Fruit fly (Drosophila melanogaster) whole organism, wandering third instar larva: ENCODE results near the gene CG6294.

ENCODE experiments used
- Abd-B ChIP-seq: fragments of >200 bp; optimal IDR thresholded peaks from 2 replicates; lab custom pipeline; 2017; ENCODE audit warnings: missing biosample characterization, missing genetic modification characterization
- CG32264 ChIP-seq: fragments of 200-800 bp; sonication (Bioruptor generic); optimal IDR thresholded peaks from 2 replicates; lab custom pipeline; 2016; ENCODE audit warnings: missing biosample characterization, missing genetic modification characterization
- CG9705 ChIP-seq: fragments of 200-800 bp; sonication (Bioruptor generic); optimal IDR thresholded peaks from 2 replicates; lab custom pipeline; 2018; ENCODE audit warnings: missing biosample characterization, mild to moderate bottlenecking, missing genetic modification characterization
- CrebA ChIP-seq: fragments of 200-800 bp; sonication (Bioruptor generic); optimal IDR thresholded peaks from 2 replicates; lab custom pipeline; 2016; ENCODE audit warnings: missing biosample characterization, mild to moderate bottlenecking, missing genetic modification characterization, borderline replicate concordance
- Dfd ChIP-seq: fragments of >200 bp; optimal IDR thresholded peaks from 2 replicates; lab custom pipeline; 2017; ENCODE audit warnings: missing biosample characterization, missing genetic modification characterization
- Dif ChIP-seq: fragments of 200-275, 200-300 bp; sonication (Bioruptor generic); optimal IDR thresholded peaks from 2 replicates; lab custom pipeline; 2018; ENCODE audit warnings: missing biosample characterization, missing genetic modification characterization; ENCODE audit not compliant: partially characterized antibody
- GATAd ChIP-seq: sonication (Bioruptor generic); optimal IDR thresholded peaks from 2 replicates; lab custom pipeline; 2016; ENCODE audit warnings: missing biosample characterization, missing genetic modification characterization
- Hnf4 ChIP-seq: fragments of 200-800 bp; sonication (Bioruptor generic); optimal IDR thresholded peaks from 2 replicates; lab custom pipeline; 2016; ENCODE audit warnings: missing biosample characterization, mild to moderate bottlenecking, missing genetic modification characterization
- Hr78 ChIP-seq: fragments of >200 bp; optimal IDR thresholded peaks from 2 replicates; lab custom pipeline; 2017; ENCODE audit warnings: missing biosample characterization, missing genetic modification characterization
- Hr83 ChIP-seq: fragments of 200-300 bp; sonication (Bioruptor generic); optimal IDR thresholded peaks from 2 replicates; lab custom pipeline; 2016; ENCODE audit warnings: missing biosample characterization, mild to moderate bottlenecking, missing genetic modification characterization, moderate library complexity; ENCODE audit not compliant: poor library complexity, severe bottlenecking
- Mio ChIP-seq: sonication (Bioruptor generic); optimal IDR thresholded peaks from 2 replicates; lab custom pipeline; 2016; ENCODE audit warnings: missing biosample characterization, missing genetic modification characterization
- Myc ChIP-seq: fragments of >200 bp; optimal IDR thresholded peaks from 2 replicates; lab custom pipeline; 2017
- N ChIP-seq: fragments of >200 bp; optimal IDR thresholded peaks from 2 replicates; lab custom pipeline; 2018; ENCODE audit warnings: missing biosample characterization, missing external identifiers, missing genetic modification characterization
- OdsH ChIP-seq: fragments of 200-800 bp; sonication (Bioruptor generic); optimal IDR thresholded peaks from 2 replicates; lab custom pipeline; 2016; ENCODE audit warnings: missing biosample characterization, mild to moderate bottlenecking, missing genetic modification characterization
- Sp1 ChIP-seq: fragments of 200-800 bp; sonication (Bioruptor generic); optimal IDR thresholded peaks from 3 replicates; lab custom pipeline; 2019; ENCODE audit warnings: missing biosample characterization, mild to moderate bottlenecking, missing genetic modification characterization, moderate library complexity
- Vsx2 ChIP-seq: fragments of 200-300, 225-300 bp; sonication (Bioruptor generic); optimal IDR thresholded peaks from 2 replicates; lab custom pipeline; 2018; ENCODE audit warnings: missing biosample characterization, missing genetic modification characterization; ENCODE audit not compliant: partially characterized antibody
- br ChIP-seq: fragments of 200-800 bp; sonication (Bioruptor generic); optimal IDR thresholded peaks from 2 replicates; lab custom pipeline; 2016; ENCODE audit warnings: missing biosample characterization, missing genetic modification characterization
- brk ChIP-seq: fragments of 200-800 bp; sonication (Bioruptor generic); optimal IDR thresholded peaks from 2 replicates; lab custom pipeline; 2016; ENCODE audit warnings: missing biosample characterization, mild to moderate bottlenecking, missing genetic modification characterization
- dl ChIP-seq, 2 experiments: fragments of 175-275, 200-275 bp in 1 of 2; fragments of 200-275 bp in 1 of 2; sonication (Bioruptor generic); optimal IDR thresholded peaks; lab custom pipeline; 2018; ENCODE audit warnings: mild to moderate bottlenecking in 2 of 2, missing biosample characterization in 2 of 2, missing genetic modification characterization in 2 of 2, moderate library complexity in 2 of 2; ENCODE audit not compliant: partially characterized antibody in 2 of 2, insufficient read depth in 1 of 2
- dmrt93B ChIP-seq: fragments of 200-800 bp; sonication (Bioruptor generic); optimal IDR thresholded peaks from 2 replicates; lab custom pipeline; 2018; ENCODE audit warnings: missing biosample characterization, mild to moderate bottlenecking, missing genetic modification characterization
- dsf ChIP-seq: sonication (Bioruptor generic); optimal IDR thresholded peaks from 2 replicates; lab custom pipeline; 2016; ENCODE audit warnings: missing biosample characterization, missing genetic modification characterization, borderline replicate concordance
- ey ChIP-seq: fragments of 200-800 bp; sonication (Bioruptor generic); optimal IDR thresholded peaks from 2 replicates; lab custom pipeline; 2016; ENCODE audit warnings: missing biosample characterization, missing genetic modification characterization
- foxo ChIP-seq, 2 experiments: fragments of 200-800 bp; sonication (Bioruptor generic); optimal IDR thresholded peaks; 2 replicates in 1 of 2; 3 replicates in 1 of 2; lab custom pipeline; 2016 to 2017; ENCODE audit warnings: missing biosample characterization in 2 of 2, missing genetic modification characterization in 2 of 2
- fru ChIP-seq: fragments of 200-800 bp; sonication (Bioruptor generic); optimal IDR thresholded peaks from 3 replicates; lab custom pipeline; 2016; ENCODE audit warnings: missing biosample characterization, mild to moderate bottlenecking, missing genetic modification characterization
- jim ChIP-seq: fragments of 175-275, 200-325 bp; sonication (Bioruptor generic); optimal IDR thresholded peaks from 2 replicates; lab custom pipeline; 2016; ENCODE audit warnings: missing biosample characterization, mild to moderate bottlenecking, missing genetic modification characterization
- lola ChIP-seq: fragments of >200 bp; optimal IDR thresholded peaks from 2 replicates; lab custom pipeline; 2017; ENCODE audit warnings: missing biosample characterization, missing genetic modification characterization
- pan ChIP-seq: fragments of >200 bp; optimal IDR thresholded peaks from 2 replicates; lab custom pipeline; 2017
- psq ChIP-seq: fragments of 200-800 bp; sonication (Bioruptor generic); optimal IDR thresholded peaks from 3 replicates; lab custom pipeline; 2017; ENCODE audit warnings: missing biosample characterization, mild to moderate bottlenecking, missing genetic modification characterization, moderate library complexity
- rgr ChIP-seq: fragments of 200-800 bp; sonication (Bioruptor generic); optimal IDR thresholded peaks from 3 replicates; lab custom pipeline; 2016; ENCODE audit warnings: missing biosample characterization, mild to moderate bottlenecking, missing genetic modification characterization
- sage ChIP-seq: fragments of 200-800 bp; sonication (Bioruptor generic); optimal IDR thresholded peaks from 2 replicates; lab custom pipeline; 2016; ENCODE audit warnings: missing biosample characterization, mild to moderate bottlenecking, missing genetic modification characterization
- sv ChIP-seq: fragments of 200-800 bp; sonication (Bioruptor generic); optimal IDR thresholded peaks from 3 replicates; lab custom pipeline; 2016; ENCODE audit warnings: missing biosample characterization, missing genetic modification characterization
- tai ChIP-seq: sonication (Bioruptor generic); optimal IDR thresholded peaks from 2 replicates; lab custom pipeline; 2016; ENCODE audit warnings: missing biosample characterization, missing genetic modification characterization
- woc ChIP-seq: sonication (Bioruptor generic); optimal IDR thresholded peaks from 2 replicates; lab custom pipeline; 2016; ENCODE audit warnings: missing biosample characterization, mild to moderate bottlenecking, missing genetic modification characterization

CG6294 gene

DNA sequence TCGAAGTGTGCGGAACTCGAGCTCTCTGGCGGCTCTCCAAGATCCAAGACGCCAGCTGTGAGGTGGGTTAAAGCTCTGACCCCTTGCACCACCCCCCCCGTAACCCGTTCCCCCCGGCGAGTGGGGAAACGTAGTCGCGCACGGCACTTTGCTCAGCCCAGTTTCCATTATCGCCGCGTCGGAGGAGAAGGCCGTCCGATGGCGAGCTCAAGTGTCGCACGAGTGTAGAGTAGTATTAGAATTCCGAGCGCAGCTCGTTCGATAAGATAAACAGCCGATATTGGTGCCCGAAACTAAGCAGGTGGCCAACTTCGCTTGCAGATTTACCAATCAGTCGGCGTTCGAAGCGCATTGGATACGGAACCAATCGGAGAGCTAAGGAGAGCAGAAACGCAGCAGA, 2.9 kb downstream of the CG6294 start:
- no peak for TF ChIP-seq Dif (GFP tag; lab: Kevin White, UChicago)

DNA sequence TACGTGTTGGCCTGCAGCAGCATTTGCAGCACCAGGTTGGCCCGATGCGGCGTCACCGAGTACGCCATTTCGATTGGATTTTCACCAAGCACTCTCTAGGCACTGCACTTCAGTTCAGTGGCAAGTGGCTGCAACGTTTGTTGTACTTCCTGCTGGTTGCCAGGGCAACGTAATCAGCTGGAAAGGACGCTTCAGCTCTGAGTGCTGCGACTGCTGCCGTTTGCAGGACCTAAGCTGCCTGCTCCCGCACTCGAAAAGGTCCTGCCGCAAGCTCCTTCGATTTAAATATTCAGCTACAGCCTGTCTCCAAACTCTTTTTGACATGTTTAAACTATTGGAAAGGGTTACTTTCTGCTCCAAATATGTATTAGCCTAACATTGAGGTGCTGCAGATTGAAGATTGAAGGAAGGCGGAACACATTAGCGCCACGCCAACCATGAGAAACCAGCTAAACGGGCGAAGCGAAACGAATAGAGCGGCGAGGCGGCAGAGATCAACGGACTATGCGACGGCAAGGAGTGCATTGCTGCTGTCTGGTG, 5.0 kb downstream of the CG6294 start, which contains the start of the genes CG15642 and CG15641:
Gene CG15642 (minus strand): TSS at position 356 of the 540 bp plus-strand sequence.
Gene CG15641 (plus strand): TSS at position 490 of the 540 bp plus-strand sequence.
- TF ChIP-seq Abd-B (GFP tag; lab: Kevin White, UChicago) (no peak), rgr (GFP tag; lab: Kevin White, UChicago) (no peak), dmrt93B (GFP tag; lab: Kevin White, UChicago) (no peak), CG32264 (GFP tag; lab: Kevin White, UChicago) (no peak), Dfd (no peak), Vsx2 (GFP tag; lab: Kevin White, UChicago) (no peak), br (no peak), dsf (no peak), foxo (GFP tag; optimal IDR thresholded peaks at IDR 0.05; lab: Kevin White, UChicago) (no peak), CG9705 (GFP tag; lab: Kevin White, UChicago) (no peak), fru (no peak), sv (GFP tag; lab: Kevin White, UChicago) (no peak)

DNA sequence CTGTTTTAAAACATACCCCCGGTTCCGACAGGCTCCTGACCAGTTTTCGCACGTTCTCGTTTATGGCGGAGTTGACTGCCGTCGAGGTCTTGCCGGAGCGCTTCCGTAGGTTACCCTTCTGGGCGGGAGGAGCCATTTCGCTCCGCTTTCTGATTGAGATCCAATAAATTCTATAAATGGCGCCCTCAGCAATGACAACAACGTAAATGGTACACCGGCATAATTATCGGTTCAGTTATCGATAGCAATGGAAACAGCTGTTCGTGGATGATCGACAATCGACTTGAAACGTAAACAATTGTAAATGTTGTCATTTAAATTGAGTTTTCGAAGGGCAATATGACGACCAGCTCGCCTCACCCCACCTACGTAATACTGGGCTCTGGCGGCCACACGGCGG, 9.4 kb downstream of the CG6294 start, which contains the start of the genes Grip128 and Alg14:
Gene Grip128 (minus strand): TSS at position 216 of the 400 bp plus-strand sequence.
Gene Alg14 (plus strand): TSS at position 261 of the 400 bp plus-strand sequence.
- TF ChIP-seq sv (GFP tag; lab: Kevin White, UChicago) (no peak), Hr78 (GFP tag; lab: Kevin White, UChicago) (no peak), ey (GFP tag; lab: Kevin White, UChicago) (no peak), dl (GFP tag; optimal IDR thresholded peaks at IDR 0.05; lab: Kevin White, UChicago; ENCODE audit: insufficient read depth in 1 of 2, partially characterized antibody in 2 of 2) (no peak), lola (GFP tag; lab: Kevin White, UChicago) (no peak), Abd-B (GFP tag; lab: Kevin White, UChicago) (no peak), Mio (GFP tag; lab: Kevin White, UChicago) (no peak), tai (no peak), Hr83 (GFP tag; lab: Kevin White, UChicago) (no peak), CG32264 (GFP tag; lab: Kevin White, UChicago) (no peak), N (GFP tag; lab: Kevin White, UChicago) (no peak), brk (GFP tag; lab: Kevin White, UChicago) (no peak), Sp1 (GFP tag; lab: Kevin White, UChicago) (no peak), sage (GFP tag; lab: Kevin White, UChicago) (no peak), Myc (lab: Kevin White, UChicago) (no peak), OdsH (no peak), dsf (no peak), woc (no peak), psq (GFP tag; lab: Kevin White, UChicago) (no peak), GATAd (no peak)

DNA sequence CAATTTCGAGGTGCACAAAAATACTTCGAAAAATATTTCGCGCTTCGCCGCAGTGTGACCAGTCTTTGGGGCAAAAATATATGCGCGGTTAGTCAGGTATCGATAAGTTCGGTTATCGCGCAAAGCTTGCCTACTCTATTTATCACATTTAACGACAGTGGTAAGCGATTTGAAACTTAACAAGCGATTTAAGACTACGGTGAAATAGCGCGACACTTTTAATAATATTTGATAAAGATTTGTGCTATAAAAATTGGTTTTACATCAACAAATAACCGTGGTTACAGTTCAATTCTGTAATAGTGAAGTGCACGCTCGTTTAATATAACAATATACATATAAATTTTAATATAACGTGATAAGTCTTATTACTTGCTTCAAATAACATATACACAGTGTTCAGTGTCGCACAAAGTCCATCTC, 12.9 kb downstream of the CG6294 start, which contains the start of gene mh:
Gene mh (minus strand): TSS at position 34 of the 423 bp plus-strand sequence.
- no peak for TF ChIP-seq jim
- no peak for TF ChIP-seq sv (GFP tag; lab: Kevin White, UChicago)
- TF ChIP-seq lola (GFP tag; lab: Kevin White, UChicago), result no peak
- no peak for TF ChIP-seq CrebA
- no peak for TF ChIP-seq CG9705 (GFP tag; lab: Kevin White, UChicago)
- no peak for TF ChIP-seq sage (GFP tag; lab: Kevin White, UChicago)
- TF ChIP-seq GATAd, result no peak
- TF ChIP-seq rgr (GFP tag; lab: Kevin White, UChicago), result no peak
- no peak for TF ChIP-seq tai
- TF ChIP-seq pan (lab: Kevin White, UChicago), result no peak
- TF ChIP-seq OdsH, result no peak
- no peak for TF ChIP-seq Hnf4 (GFP tag; lab: Kevin White, UChicago)
- TF ChIP-seq, all 38 proteins: peak for 0
